Fruit fly (Drosophila melanogaster) whole organism, embryonic: ENCODE measurements around the gene CG14302.

Source experiments
- Abd-B ChIP-seq: fragments of 200-800 bp; sonication (Bioruptor generic); optimal IDR thresholded peaks from 2 replicates; lab custom pipeline; 2018; ENCODE audit warnings: missing biosample characterization, mild to moderate bottlenecking, missing genetic modification characterization, moderate library complexity
- Awh ChIP-seq: fragments of 200-800 bp; sonication (Bioruptor generic); IDR thresholded peaks from 2 replicates; pipeline ENCODE4, ENCODE4 v1.3.6; 2022; ENCODE audit warnings: missing biosample characterization, missing genetic modification characterization
- CG10274 ChIP-seq: fragments of 200-800 bp; sonication (Bioruptor generic); optimal IDR thresholded peaks from 3 replicates; lab custom pipeline; 2017; ENCODE audit warnings: missing biosample characterization, mild to moderate bottlenecking, missing genetic modification characterization
- CG11247 ChIP-seq: fragments of 200-800 bp; sonication (Bioruptor generic); IDR thresholded peaks from 2 replicates; pipeline ENCODE4 v1.3.6; 2022; ENCODE audit warnings: missing biosample characterization, missing genetic modification characterization
- CG11560 ChIP-seq: fragments of 200-800 bp; sonication (Bioruptor generic); IDR thresholded peaks from 3 replicates; pipeline ENCODE4 v1.3.6; 2022; ENCODE audit warnings: missing biosample characterization, missing genetic modification characterization
- CG12155 ChIP-seq: fragments of 200-800 bp; sonication (Bioruptor generic); optimal IDR thresholded peaks from 3 replicates; lab custom pipeline; 2016; ENCODE audit warnings: missing biosample characterization, missing genetic modification characterization
- CG13775 ChIP-seq: fragments of 200-800 bp; sonication (Bioruptor generic); optimal IDR thresholded peaks from 3 replicates; lab custom pipeline; 2017; ENCODE audit warnings: missing biosample characterization, mild to moderate bottlenecking, missing genetic modification characterization
- CG15011 ChIP-seq: fragments of 200-800 bp; sonication (Bioruptor generic); optimal IDR thresholded peaks from 3 replicates; lab custom pipeline; 2018; ENCODE audit warnings: missing biosample characterization, mild to moderate bottlenecking, missing genetic modification characterization
- CG1602 ChIP-seq: fragments of 200-800 bp; sonication (Bioruptor generic); optimal IDR thresholded peaks from 3 replicates; lab custom pipeline; 2016; ENCODE audit warnings: missing biosample characterization, missing genetic modification characterization
- CG16815 ChIP-seq: fragments of 200-800 bp; sonication (Bioruptor generic); optimal IDR thresholded peaks from 3 replicates; lab custom pipeline; 2017; ENCODE audit warnings: missing biosample characterization, mild to moderate bottlenecking, missing genetic modification characterization
- CG2120 ChIP-seq: fragments of 200-800 bp; sonication (Bioruptor generic); optimal IDR thresholded peaks from 3 replicates; lab custom pipeline; 2016; ENCODE audit warnings: missing biosample characterization, missing genetic modification characterization
- CG3065 ChIP-seq: fragments of 200-800 bp; sonication (Bioruptor generic); optimal IDR thresholded peaks from 2 replicates; lab custom pipeline; 2016; ENCODE audit warnings: missing biosample characterization, missing genetic modification characterization
- CG3163 ChIP-seq: fragments of 200-800 bp; sonication (Bioruptor generic); optimal IDR thresholded peaks from 3 replicates; lab custom pipeline; 2016; ENCODE audit warnings: missing biosample characterization, missing genetic modification characterization
- CG4360 ChIP-seq: fragments of 200-800 bp; sonication (Bioruptor generic); IDR thresholded peaks from 2 replicates; pipeline ENCODE4 v1.3.6; 2022; ENCODE audit warnings: missing biosample characterization, missing genetic modification characterization
- CG8290 ChIP-seq, 3 experiments: fragments of 200-800 bp; sonication (Bioruptor generic); optimal IDR thresholded peaks; 2 replicates each; lab custom pipeline; 2016 to 2019; ENCODE audit warnings: missing biosample characterization in 3 of 3, missing genetic modification characterization in 3 of 3, mild to moderate bottlenecking in 2 of 3, moderate library complexity in 1 of 3
- CG8944 ChIP-seq: fragments of 200-800 bp; sonication (Bioruptor generic); optimal IDR thresholded peaks from 3 replicates; lab custom pipeline; 2016; ENCODE audit warnings: missing biosample characterization, missing genetic modification characterization
- Chrac-16 ChIP-seq: fragments of 200-800 bp; sonication (Bioruptor generic); optimal IDR thresholded peaks from 3 replicates; lab custom pipeline; 2016; ENCODE audit warnings: missing biosample characterization, missing genetic modification characterization
- D19A ChIP-seq: fragments of 200-800 bp; optimal IDR thresholded peaks from 3 replicates; lab custom pipeline; 2019; ENCODE audit warnings: missing biosample characterization, mild to moderate bottlenecking, missing genetic modification characterization, moderate library complexity
- Dad ChIP-seq: fragments of 200-800 bp; sonication (Bioruptor generic); optimal IDR thresholded peaks from 3 replicates; lab custom pipeline; 2016; ENCODE audit warnings: missing biosample characterization, missing genetic modification characterization
- GATAe ChIP-seq: fragments of 200-800 bp; sonication (Bioruptor generic); conservative IDR thresholded peaks from 2 replicates; pipeline ENCODE4 v1.3.6; 2022; ENCODE audit warnings: missing biosample characterization, missing genetic modification characterization
- HLH3B ChIP-seq: fragments of 200-800 bp; sonication (Bioruptor generic); IDR thresholded peaks from 2 replicates; pipeline ENCODE4 v1.3.6; 2022; ENCODE audit warnings: missing biosample characterization, missing genetic modification characterization
- Hey ChIP-seq: fragments of 200-800 bp; sonication (Bioruptor generic); optimal IDR thresholded peaks from 3 replicates; lab custom pipeline; 2018; ENCODE audit warnings: missing biosample characterization, mild to moderate bottlenecking, missing genetic modification characterization
- HmgZ ChIP-seq: fragments of 200-800 bp; sonication (Bioruptor generic); optimal IDR thresholded peaks from 2 replicates; lab custom pipeline; 2018; ENCODE audit warnings: missing biosample characterization, mild to moderate bottlenecking, missing genetic modification characterization
- Hmr ChIP-seq: fragments of 200-800 bp; sonication (Bioruptor generic); optimal IDR thresholded peaks from 3 replicates; lab custom pipeline; 2017; ENCODE audit warnings: mild to moderate bottlenecking, missing biosample characterization, missing genetic modification reagents, missing genetic modification characterization
- MTF-1 ChIP-seq: fragments of 200-800 bp; sonication (Bioruptor generic); optimal IDR thresholded peaks from 2 replicates; lab custom pipeline; 2018; ENCODE audit warnings: missing biosample characterization, mild to moderate bottlenecking, missing genetic modification characterization, borderline replicate concordance
- Meics ChIP-seq: fragments of 200-800 bp; sonication (Bioruptor generic); optimal IDR thresholded peaks from 2 replicates; lab custom pipeline; 2017; ENCODE audit warnings: missing biosample characterization, mild to moderate bottlenecking, missing genetic modification characterization
- NC2α ChIP-seq: fragments of 200-800 bp; sonication (Bioruptor generic); optimal IDR thresholded peaks from 2 replicates; lab custom pipeline; 2016; ENCODE audit warnings: missing biosample characterization, missing genetic modification characterization
- Ptx1 ChIP-seq: fragments of 200-800 bp; sonication (Bioruptor generic); IDR thresholded peaks from 2 replicates; pipeline ENCODE4 v1.3.6; 2022; ENCODE audit warnings: missing biosample characterization, missing genetic modification characterization
- ash1 ChIP-seq: fragments of 200-800 bp; sonication (Bioruptor generic); optimal IDR thresholded peaks from 2 replicates; lab custom pipeline; 2018; ENCODE audit warnings: missing biosample characterization, mild to moderate bottlenecking, missing genetic modification characterization
- btn ChIP-seq: fragments of 200-800 bp; sonication (Bioruptor generic); optimal IDR thresholded peaks from 2 replicates; lab custom pipeline; 2016; ENCODE audit warnings: missing biosample characterization, missing genetic modification characterization
- crc ChIP-seq: fragments of 200-800 bp; sonication (Bioruptor generic); optimal IDR thresholded peaks from 2 replicates; lab custom pipeline; 2016; ENCODE audit warnings: missing biosample characterization, missing genetic modification characterization
- crol ChIP-seq: fragments of 200-800 bp; sonication (Bioruptor generic); IDR thresholded peaks from 2 replicates; pipeline ENCODE4 v1.3.6; 2022; ENCODE audit warnings: missing biosample characterization, missing genetic modification characterization
- dimm ChIP-seq: fragments of 200-800 bp; sonication (Bioruptor generic); IDR thresholded peaks from 2 replicates; pipeline ENCODE4 v1.3.6; 2022; ENCODE audit warnings: missing biosample characterization, missing genetic modification characterization
- disco-r ChIP-seq: fragments of 200-800 bp; sonication (Bioruptor generic); optimal IDR thresholded peaks from 2 replicates; lab custom pipeline; 2016; ENCODE audit warnings: missing biosample characterization, missing genetic modification characterization
- ems ChIP-seq: fragments of 200-800 bp; sonication (Bioruptor generic); optimal IDR thresholded peaks from 3 replicates; lab custom pipeline; 2016; ENCODE audit warnings: missing biosample characterization, missing genetic modification characterization
- fd64A ChIP-seq: fragments of 200-800 bp; sonication (Bioruptor generic); optimal IDR thresholded peaks from 3 replicates; lab custom pipeline; 2018; ENCODE audit warnings: missing biosample characterization, mild to moderate bottlenecking, missing genetic modification characterization
- ftz-f1 ChIP-seq: fragments of 200-800 bp; sonication (Bioruptor generic); optimal IDR thresholded peaks from 2 replicates; lab custom pipeline; 2016; ENCODE audit warnings: missing biosample characterization, missing genetic modification characterization
- fu2 ChIP-seq: fragments of 200-800 bp; sonication (Bioruptor generic); optimal IDR thresholded peaks from 2 replicates; lab custom pipeline; 2016; ENCODE audit warnings: missing biosample characterization, missing genetic modification characterization
- lola ChIP-seq, 3 experiments: fragments of >200 bp in 2 of 3; fragments of 200-800 bp in 1 of 3; sonication (Bioruptor generic) in 1 of 3; optimal IDR thresholded peaks; 2 replicates each; lab custom pipeline; 2017 to 2019; ENCODE audit warnings: missing biosample characterization in 3 of 3, missing genetic modification characterization in 3 of 3, mild to moderate bottlenecking in 1 of 3, moderate library complexity in 1 of 3
- mld ChIP-seq: fragments of 200-800 bp; sonication (Bioruptor generic); IDR thresholded peaks from 3 replicates; pipeline ENCODE4 v1.3.6; 2022; ENCODE audit warnings: missing biosample characterization, missing genetic modification characterization; ENCODE audit not compliant: partially characterized antibody
- nerfin-1 ChIP-seq: fragments of 200-800 bp; sonication (Bioruptor generic); optimal IDR thresholded peaks from 3 replicates; lab custom pipeline; 2019; ENCODE audit warnings: missing biosample characterization, mild to moderate bottlenecking, missing genetic modification characterization, moderate library complexity
- nmo ChIP-seq: fragments of 200-800 bp; sonication (Bioruptor generic); optimal IDR thresholded peaks from 2 replicates; lab custom pipeline; 2018; ENCODE audit warnings: missing biosample characterization, mild to moderate bottlenecking, missing genetic modification characterization, moderate library complexity
- nom ChIP-seq: fragments of 200-800 bp; sonication (Bioruptor generic); optimal IDR thresholded peaks from 2 replicates; lab custom pipeline; 2017; ENCODE audit warnings: missing biosample characterization, missing genetic modification characterization, mild to moderate bottlenecking, moderate library complexity, missing genetic modification reagents
- oc ChIP-seq: fragments of 200-800 bp; sonication (Bioruptor generic); optimal IDR thresholded peaks from 2 replicates; lab custom pipeline; 2018; ENCODE audit warnings: missing biosample characterization, mild to moderate bottlenecking, missing genetic modification characterization, moderate library complexity
- pum ChIP-seq: fragments of 200-800 bp; sonication (Bioruptor generic); optimal IDR thresholded peaks from 2 replicates; lab custom pipeline; 2016; ENCODE audit warnings: missing biosample characterization, missing genetic modification characterization
- ro ChIP-seq: fragments of 200-800 bp; sonication (Bioruptor generic); IDR thresholded peaks from 2 replicates; pipeline ENCODE4 v1.3.6; 2022; ENCODE audit warnings: missing biosample characterization, missing genetic modification characterization
- schlank ChIP-seq: fragments of 200-800 bp; sonication (Bioruptor generic); optimal IDR thresholded peaks from 2 replicates; lab custom pipeline; 2018; ENCODE audit warnings: missing biosample characterization, mild to moderate bottlenecking, missing genetic modification characterization
- tgo ChIP-seq: fragments of 200-800 bp; sonication (Bioruptor generic); IDR thresholded peaks from 3 replicates; pipeline ENCODE4 v1.3.6; 2022; ENCODE audit warnings: missing biosample characterization, missing genetic modification characterization
- ttk ChIP-seq: fragments of 200-800 bp; sonication (Bioruptor generic); IDR thresholded peaks from 2 replicates; pipeline ENCODE4 v2.1.2; 2022; ENCODE audit warnings: missing biosample characterization, missing genetic modification characterization
- z ChIP-seq: fragments of 200-800 bp; sonication (Bioruptor generic); IDR thresholded peaks from 3 replicates; pipeline ENCODE4 v1.3.6; 2022; ENCODE audit warnings: missing biosample characterization, missing genetic modification characterization
- zfh2 ChIP-seq: fragments of 200-800 bp; sonication (Bioruptor generic); optimal IDR thresholded peaks from 2 replicates; lab custom pipeline; 2016; ENCODE audit warnings: missing biosample characterization, missing genetic modification characterization

Gene CG14302

dm6 chr3R:18745961-18746468 lies 13.5 kb downstream of the CG14302 start, which contains the start of the genes PGS1 and gwl:
TSS of gene PGS1 (minus strand) at chr3R:18746041.
TSS of gene gwl (plus strand) at chr3R:18746370.
- TF ChIP-seq CG3163 (no peak), CG8944 (GFP tag; lab: Kevin White, UChicago) (no peak), zfh2 (GFP tag; lab: Kevin White, UChicago) (peak; percentile 67), CG2120 (GFP tag; lab: Kevin White, UChicago) (peak; percentile 84), GATAe (GFP tag; lab: Robert Waterston, UW) (peak; percentile 58; the same call in 1 of the 2 replicates), Hey (tag; lab: Kevin White, UChicago) (no peak), Abd-B (GFP tag; lab: Kevin White, UChicago) (peak; percentile 81), nom (no peak), HmgZ (tag; lab: Kevin White, UChicago) (peak; percentile 5), CG12155 (GFP tag; lab: Kevin White, UChicago) (peak; percentile 69), oc (tag; lab: Kevin White, UChicago) (no peak), Ptx1 (GFP tag; lab: Robert Waterston, UW) (peak; percentile 86), crc (GFP tag; lab: Kevin White, UChicago) (no peak), CG15011 (GFP tag; lab: Kevin White, UChicago) (no peak), lola (GFP tag; optimal IDR thresholded peaks at IDR 0.05; lab: Kevin White, UChicago) (peak in 1 of 3 experiments; percentile 83), CG8290 (GFP tag; optimal IDR thresholded peaks at IDR 0.05; lab: Kevin White, UChicago) (no peak), CG8290 (tag; optimal IDR thresholded peaks at IDR 0.05; lab: Kevin White, UChicago) (no peak), CG4360 (GFP tag; lab: Robert Waterston, UW) (no peak), mld (GFP tag; lab: Robert Waterston, UW) (no peak), Meics (GFP tag; lab: Kevin White, UChicago) (peak; percentile 64), tgo (GFP tag; lab: Robert Waterston, UW) (peak; percentile 88), CG10274 (GFP tag; lab: Kevin White, UChicago) (no peak), ash1 (GFP tag; lab: Kevin White, UChicago) (no peak), pum (GFP tag; lab: Kevin White, UChicago) (peak; percentile 34), ttk (peak; percentile 87), nerfin-1 (tag; lab: Kevin White, UChicago) (peak; percentile 60), nmo (GFP tag; lab: Kevin White, UChicago) (peak; percentile 88), CG16815 (peak; percentile 65), crol (GFP tag; lab: Robert Waterston, UW) (no peak), CG11247 (GFP tag; lab: Robert Waterston, UW) (peak; percentile 74), fd64A (GFP tag; lab: Kevin White, UChicago) (no peak), ftz-f1 (GFP tag; lab: Kevin White, UChicago) (no peak), CG3065 (GFP tag; lab: Kevin White, UChicago) (peak; percentile 43), MTF-1 (GFP tag; lab: Kevin White, UChicago) (no peak), CG11560 (tag; lab: Robert Waterston, UW) (peak; percentile 61), CG13775 (GFP tag; lab: Kevin White, UChicago) (peak; percentile 78), HLH3B (peak; percentile 76), Chrac-16 (GFP tag; lab: Kevin White, UChicago) (peak; percentile 74), z (GFP tag; lab: Robert Waterston, UW) (no peak), Hmr (GFP tag; lab: Kevin White, UChicago) (peak; percentile 63), ro (GFP tag; lab: Robert Waterston, UW) (peak; percentile 58; the same call in 1 of the 2 replicates), btn (GFP tag; lab: Kevin White, UChicago) (no peak), ems (GFP tag; lab: Kevin White, UChicago) (peak; percentile 33), NC2α (no peak), D19A (no peak), fu2 (GFP tag; lab: Kevin White, UChicago) (peak; percentile 12), Awh (GFP tag; lab: Robert Waterston, UW) (peak; percentile 70), CG1602 (GFP tag; lab: Kevin White, UChicago) (peak; percentile 80), schlank (tag; lab: Kevin White, UChicago) (no peak), disco-r (no peak), Dad (peak; percentile 5), dimm (peak; percentile 42)
